Worm (Caenorhabditis elegans): ENCODE data around the gene R08C7.8.

R08C7.8 gene

DNA sequence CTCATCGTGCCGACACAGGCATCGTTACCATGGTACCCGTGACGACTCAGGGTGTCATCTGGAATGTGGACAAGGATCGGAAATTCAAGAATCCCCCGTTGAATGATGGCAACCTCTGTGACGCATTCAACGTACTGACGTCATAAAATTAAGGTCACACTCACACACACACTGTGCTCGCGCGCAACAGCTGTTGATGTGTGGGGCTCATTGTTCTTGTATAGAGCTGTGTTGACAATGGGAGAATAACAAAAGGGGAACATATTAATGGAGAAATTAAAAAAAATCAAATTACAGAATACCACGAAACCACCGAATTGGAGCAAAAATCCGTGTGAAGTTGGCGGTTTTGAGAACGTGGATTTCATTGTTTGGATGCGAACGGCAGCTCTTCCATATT, 14.0 kb upstream of the R08C7.8 start:
- TF ChIP-seq scrt-1 (GFP tag; IDR thresholded peaks at IDR 0.05) = no peak
- no peak for TF ChIP-seq tbx-37 (GFP tag; conservative IDR thresholded peaks at IDR 0.05)
- no peak for TF ChIP-seq sea-1 (GFP tag; conservative IDR thresholded peaks at IDR 0.05)
- TF ChIP-seq pes-1 (GFP tag; IDR thresholded peaks at IDR 0.05) = no peak
- TF ChIP-seq ceh-13 (GFP tag; optimal IDR thresholded peaks at IDR 0.05) = no peak
- TF ChIP-seq ets-7 (tag; optimal IDR thresholded peaks at IDR 0.05) = no peak
- no peak for TF ChIP-seq flt-1 (GFP tag; IDR thresholded peaks at IDR 0.05)
- no peak for TF ChIP-seq ama-1 (optimal IDR thresholded peaks at IDR 0.05)

DNA sequence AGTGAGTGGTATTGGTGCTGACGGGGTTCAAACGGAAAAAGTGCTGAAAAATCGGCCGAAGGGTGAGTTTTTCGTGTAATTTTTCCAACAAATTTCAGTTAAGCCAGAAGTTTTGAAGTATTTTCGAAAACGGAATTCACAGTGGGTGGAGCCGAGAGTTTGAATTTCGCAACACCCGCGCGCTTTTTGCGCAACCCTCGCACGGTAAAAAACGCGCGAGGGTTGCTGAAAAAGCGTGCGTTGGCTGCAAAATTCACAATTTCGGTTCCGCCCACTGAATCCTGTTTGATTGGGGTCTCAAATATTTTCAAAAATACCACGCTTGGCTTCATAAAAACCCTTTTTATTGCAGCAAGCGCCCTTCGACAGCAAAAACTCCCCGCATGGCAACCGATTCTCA, 13.0 kb upstream of the R08C7.8 start:
- TF ChIP-seq hnd-1 (tag; optimal IDR thresholded peaks at IDR 0.05) = no peak
- 0 out of 2 replicates have a peak, but pooled peaks have one; percentile 2 for TF ChIP-seq sea-1 (GFP tag; conservative IDR thresholded peaks at IDR 0.05)
- TF ChIP-seq pes-1 (GFP tag; IDR thresholded peaks at IDR 0.05) = 0 out of 2 replicates have a peak, but pooled peaks have one; percentile 39

DNA sequence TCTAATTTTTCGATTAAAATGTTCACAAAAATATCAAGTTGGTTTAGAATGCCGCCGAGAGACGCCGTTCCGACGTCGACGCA, 12.8 kb upstream of the R08C7.8 start, which contains the start of gene chat-1:
TSS of gene chat-1 (plus strand) at position 48 of the 83 bp plus-strand sequence.
- TF ChIP-seq sea-1 (GFP tag; conservative IDR thresholded peaks at IDR 0.05) (0 out of 2 replicates have a peak, but pooled peaks have one; percentile 16), ceh-13 (GFP tag; optimal IDR thresholded peaks at IDR 0.05) (no peak), hnd-1 (tag; optimal IDR thresholded peaks at IDR 0.05) (no peak), ama-1 (optimal IDR thresholded peaks at IDR 0.05) (peak; percentile 11), ceh-36 (tag; optimal IDR thresholded peaks at IDR 0.05) (no peak)

DNA sequence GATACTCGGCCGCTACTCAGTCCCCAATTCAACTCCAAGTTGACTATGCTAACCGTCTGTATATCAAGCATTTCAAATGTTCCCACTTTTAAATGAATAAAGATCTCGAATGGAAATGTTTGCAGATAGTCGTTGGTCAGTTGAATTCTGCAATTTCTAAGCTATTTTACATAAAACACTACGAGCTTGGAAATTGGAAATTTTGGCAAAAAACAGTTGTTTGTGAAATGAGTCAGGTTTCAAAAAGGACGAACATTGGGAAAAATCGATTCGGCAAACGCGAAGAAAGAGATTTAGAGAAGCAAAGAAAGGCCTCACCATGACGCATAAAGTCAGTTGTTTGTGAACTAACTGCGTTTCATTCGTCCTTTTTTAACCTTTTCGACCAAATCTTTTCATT, 12.5 kb upstream of the R08C7.8 start:
- TF ChIP-seq sea-1 (GFP tag; conservative IDR thresholded peaks at IDR 0.05) = no peak
- no peak for TF ChIP-seq ceh-13 (GFP tag; optimal IDR thresholded peaks at IDR 0.05)
- peak; percentile 81 for TF ChIP-seq ama-1 (optimal IDR thresholded peaks at IDR 0.05)

DNA sequence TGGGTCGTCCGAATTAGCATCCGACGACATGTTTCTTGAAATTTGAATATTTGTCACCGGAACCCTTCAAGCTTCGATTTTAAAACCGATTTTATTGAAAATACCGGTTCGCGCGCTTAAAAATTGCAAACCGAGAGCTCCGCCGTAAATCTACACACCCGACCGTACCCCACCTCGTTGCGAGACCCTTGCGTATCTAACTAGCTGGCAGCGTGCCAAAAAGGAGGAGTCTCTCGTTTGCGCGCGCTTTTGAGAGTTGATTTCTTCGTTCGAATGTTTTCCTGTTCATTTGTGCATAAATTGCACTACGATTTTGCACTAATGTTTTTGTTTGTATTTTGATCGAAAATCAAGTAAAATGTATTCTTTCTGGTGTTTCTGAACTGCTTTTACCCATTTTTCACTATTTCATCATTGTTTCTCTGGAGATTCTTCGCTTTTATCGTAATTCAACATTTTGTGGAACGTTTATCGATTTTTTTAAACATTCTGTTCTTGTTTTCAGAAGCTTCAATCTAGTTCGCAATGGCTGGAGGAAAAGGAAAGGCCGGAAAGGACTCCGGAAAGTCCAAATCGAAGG, 11.5 kb upstream of the R08C7.8 start, which contains the start of the genes wapl-1 and htz-1:
TSS of gene wapl-1 (minus strand) at position 30 of the 580 bp plus-strand sequence.
TSS of gene htz-1 (plus strand) at position 506 of the 580 bp plus-strand sequence.
- TF ChIP-seq flt-1 (GFP tag; IDR thresholded peaks at IDR 0.05) (peak; percentile 60), hmg-4 (GFP tag; optimal IDR thresholded peaks at IDR 0.05) (no peak), sea-1 (GFP tag; conservative IDR thresholded peaks at IDR 0.05) (0 out of 2 replicates have a peak, but pooled peaks have one; percentile 20), F13C5.2 (tag; optimal IDR thresholded peaks at IDR 0.05) (peak; percentile 48), pes-1 (GFP tag; IDR thresholded peaks at IDR 0.05) (peak; percentile 60; the same call in 1 of the 2 replicates), ets-7 (tag; optimal IDR thresholded peaks at IDR 0.05) (no peak), tbx-37 (GFP tag; conservative IDR thresholded peaks at IDR 0.05) (peak; percentile 43; the same call in 1 of the 2 replicates)

DNA sequence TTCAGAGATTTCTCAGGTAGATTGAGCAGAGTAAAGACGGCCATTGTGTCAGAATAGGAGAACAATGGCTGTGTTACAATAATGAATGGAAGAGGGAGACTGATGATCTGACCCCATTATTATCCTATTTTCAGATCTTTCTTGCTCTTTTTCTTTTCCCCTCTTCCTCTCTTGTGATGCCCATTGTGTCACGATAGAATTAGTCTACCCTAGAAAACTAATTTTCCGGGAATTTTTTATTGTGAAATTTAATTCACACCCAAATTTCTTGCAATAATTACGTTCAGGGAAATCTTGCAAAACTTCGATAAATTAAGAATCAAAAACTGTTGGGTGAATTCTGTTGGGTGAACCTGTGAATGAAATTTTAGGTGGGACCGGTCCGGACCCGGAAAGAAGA, 6.7 kb upstream of the R08C7.8 start, which contains the start of gene fbxb-75:
TSS of gene fbxb-75 (minus strand) at position 101 of the 400 bp plus-strand sequence.
- TF ChIP-seq F13C5.2 (tag; optimal IDR thresholded peaks at IDR 0.05) (no peak), hmg-4 (GFP tag; optimal IDR thresholded peaks at IDR 0.05) (no peak), hmbx-1 (tag; optimal IDR thresholded peaks at IDR 0.05) (no peak), scrt-1 (GFP tag; IDR thresholded peaks at IDR 0.05) (no peak), B0310.2 (tag; optimal IDR thresholded peaks at IDR 0.05) (no peak), ceh-36 (tag; optimal IDR thresholded peaks at IDR 0.05) (no peak), hnd-1 (tag; optimal IDR thresholded peaks at IDR 0.05) (no peak), ets-7 (tag; optimal IDR thresholded peaks at IDR 0.05) (no peak), tbx-11 (GFP tag; IDR thresholded peaks at IDR 0.05) (no peak), tra-4 (tag; optimal IDR thresholded peaks at IDR 0.05) (no peak), sea-1 (GFP tag; conservative IDR thresholded peaks at IDR 0.05) (no peak), ama-1 (optimal IDR thresholded peaks at IDR 0.05) (no peak), flt-1 (GFP tag; IDR thresholded peaks at IDR 0.05) (no peak), tbx-37 (GFP tag; conservative IDR thresholded peaks at IDR 0.05) (no peak), aly-1 (tag; optimal IDR thresholded peaks at IDR 0.05) (no peak), pes-1 (GFP tag; IDR thresholded peaks at IDR 0.05) (no peak), ceh-13 (GFP tag; optimal IDR thresholded peaks at IDR 0.05) (no peak)

DNA sequence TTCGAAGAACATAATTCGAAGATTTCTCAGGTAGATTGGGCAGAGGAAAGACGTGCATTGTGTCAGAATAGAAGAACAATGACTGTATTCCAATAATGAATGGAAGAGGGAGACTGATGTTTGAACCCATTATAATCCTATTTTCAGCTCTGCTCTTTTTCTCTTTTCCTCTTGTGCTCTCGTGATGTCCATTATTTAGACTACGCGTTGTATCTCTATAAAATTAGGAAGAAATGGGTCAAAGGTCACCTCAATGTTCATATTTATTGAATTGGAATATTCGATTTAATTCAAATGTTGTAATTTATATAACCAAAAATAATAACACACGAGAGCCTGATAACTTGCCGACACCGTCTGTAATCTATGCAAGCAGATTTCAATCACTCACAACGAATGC, 4.8 kb upstream of the R08C7.8 start, which contains the start of gene fbxb-74:
TSS of gene fbxb-74 (minus strand) at position 101 of the 400 bp plus-strand sequence.
- TF ChIP-seq B0310.2 (tag; optimal IDR thresholded peaks at IDR 0.05) (no peak), sea-1 (GFP tag; conservative IDR thresholded peaks at IDR 0.05) (no peak), aly-1 (tag; optimal IDR thresholded peaks at IDR 0.05) (no peak), ets-7 (tag; optimal IDR thresholded peaks at IDR 0.05) (no peak), tbx-37 (GFP tag; conservative IDR thresholded peaks at IDR 0.05) (no peak), tra-4 (tag; optimal IDR thresholded peaks at IDR 0.05) (no peak), hmg-4 (GFP tag; optimal IDR thresholded peaks at IDR 0.05) (no peak)

DNA sequence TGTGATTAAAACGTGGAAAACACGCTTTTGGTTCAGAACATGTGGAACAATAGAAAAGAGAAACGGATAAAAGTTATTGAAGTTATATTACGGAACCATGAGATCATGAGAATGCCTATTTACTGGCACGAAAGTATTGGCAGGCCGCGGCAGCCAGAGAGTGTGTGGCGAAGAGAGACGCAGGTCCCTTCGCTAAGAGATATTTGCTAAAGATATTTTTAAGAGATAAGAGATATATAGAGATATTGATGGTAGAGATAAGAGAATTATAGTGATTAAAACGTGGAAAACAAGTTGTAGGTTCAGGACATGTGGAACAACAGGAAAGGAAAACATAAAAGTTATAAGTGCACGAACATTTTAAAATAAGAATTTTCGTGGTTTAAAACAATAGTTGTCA, 3.5 kb upstream of the R08C7.8 start:
- TF ChIP-seq B0310.2 (tag; optimal IDR thresholded peaks at IDR 0.05) (no peak), pes-1 (GFP tag; IDR thresholded peaks at IDR 0.05) (no peak), hmbx-1 (tag; optimal IDR thresholded peaks at IDR 0.05) (no peak), tbx-37 (GFP tag; conservative IDR thresholded peaks at IDR 0.05) (no peak), ceh-36 (tag; optimal IDR thresholded peaks at IDR 0.05) (no peak)

DNA sequence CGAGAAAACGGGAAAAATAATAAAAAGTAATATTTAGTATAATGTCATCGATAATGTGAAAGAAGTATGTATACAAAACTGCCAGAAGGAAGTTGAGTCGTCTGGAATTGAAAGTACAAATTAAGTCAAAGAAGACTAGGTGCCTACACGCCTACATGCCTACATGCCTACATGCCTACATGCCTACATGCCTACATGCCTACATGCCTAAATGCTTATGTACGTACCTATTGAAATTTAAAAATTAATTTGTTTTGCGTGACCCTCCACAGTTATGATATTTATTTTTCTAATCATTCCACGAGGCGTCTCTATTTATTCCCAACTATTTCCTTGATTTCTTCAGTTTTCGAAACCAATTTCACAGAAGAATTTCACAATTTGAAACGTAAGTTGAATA, 4.4 kb downstream of the R08C7.8 start, which contains the start of the genes str-185 and R08C7.5:
TSS of gene str-185 (minus strand) at position 101 of the 400 bp plus-strand sequence.
TSS of gene R08C7.5 (plus strand) at position 329 of the 400 bp plus-strand sequence.
- TF ChIP-seq hnd-1 (tag; optimal IDR thresholded peaks at IDR 0.05) (no peak), ceh-36 (tag; optimal IDR thresholded peaks at IDR 0.05) (no peak), hmg-4 (GFP tag; optimal IDR thresholded peaks at IDR 0.05) (no peak), hmbx-1 (tag; optimal IDR thresholded peaks at IDR 0.05) (no peak), ets-7 (tag; optimal IDR thresholded peaks at IDR 0.05) (no peak), aly-1 (tag; optimal IDR thresholded peaks at IDR 0.05) (no peak), sea-1 (GFP tag; conservative IDR thresholded peaks at IDR 0.05) (no peak), F13C5.2 (tag; optimal IDR thresholded peaks at IDR 0.05) (no peak), scrt-1 (GFP tag; IDR thresholded peaks at IDR 0.05) (no peak)

Measured in whole organism, early embryonic.